Worm (Caenorhabditis elegans) whole organism, early embryonic: ENCODE data around the gene T07F12.4.

Experiments
- aly-1 ChIP-seq: sonication (generic microtip); optimal IDR thresholded peaks from 2 replicates; lab custom pipeline; 2016; ENCODE audit warnings: missing genetic modification characterization, missing compliant biosample characterization
- hmg-4 ChIP-seq: fragments of 200-800 bp; sonication (Bioruptor generic); optimal IDR thresholded peaks from 2 replicates; lab custom pipeline; 2018; ENCODE audit warnings: mild to moderate bottlenecking, missing genetic modification characterization, missing compliant biosample characterization
- hnd-1 ChIP-seq: sonication (generic microtip); optimal IDR thresholded peaks from 2 replicates; lab custom pipeline; 2016; ENCODE audit warnings: missing genetic modification characterization, missing compliant biosample characterization
- tra-4 ChIP-seq: sonication (generic microtip); optimal IDR thresholded peaks from 2 replicates; lab custom pipeline; 2017; ENCODE audit warnings: missing genetic modification characterization, missing compliant biosample characterization

- no peak for TF ChIP-seq hmg-4 (GFP tag; lab: Kevin White, UChicago)
- TF ChIP-seq aly-1 = no peak
- no peak for TF ChIP-seq tra-4 (tag; lab: Kevin White, UChicago)
- no peak for TF ChIP-seq hnd-1
Measured at ce11 chrX:4920942-4921540, 20.4 kb upstream of the T07F12.4 start, which contains the start of gene K05B2.4.
